Worm (Caenorhabditis elegans) whole organism, L1 larva: ENCODE data around the gene C09B7.2.

ENCODE experiments used
- C04F5.9 ChIP-seq: sonication (generic microtip); optimal IDR thresholded peaks from 2 replicates; lab custom pipeline; 2016; ENCODE audit warnings: missing genetic modification characterization, missing compliant biosample characterization
- C16A3.4 ChIP-seq: fragments of 150-350 bp; optimal IDR thresholded peaks from 2 replicates; lab custom pipeline; 2014; ENCODE audit warnings: missing biosample characterization, missing genetic modification characterization
- F16B12.6 ChIP-seq: fragments of 150-350 bp; optimal IDR thresholded peaks from 2 replicates; lab custom pipeline; 2014; ENCODE audit warnings: missing biosample characterization, missing genetic modification characterization
- Y116A8C.19 ChIP-seq: sonication (generic microtip); optimal IDR thresholded peaks from 2 replicates; lab custom pipeline; 2016; ENCODE audit warnings: missing compliant biosample characterization, missing genetic modification characterization, borderline replicate concordance
- aha-1 ChIP-seq: fragments of 150-350 bp; optimal IDR thresholded peaks from 2 replicates; lab custom pipeline; 2014; ENCODE audit warnings: missing biosample characterization, missing genetic modification characterization
- alr-1 ChIP-seq: fragments of 200-800 bp; sonication (Bioruptor generic); optimal IDR thresholded peaks from 2 replicates; lab custom pipeline; 2018; ENCODE audit warnings: borderline replicate concordance, mild to moderate bottlenecking, missing genetic modification characterization, missing compliant biosample characterization
- ama-1 ChIP-seq: fragments of 150-350 bp; optimal IDR thresholded peaks from 2 replicates; lab custom pipeline; 2014
- ceh-63 ChIP-seq: fragments of 200-800 bp; sonication (Bioruptor generic); optimal IDR thresholded peaks from 2 replicates; lab custom pipeline; 2018; ENCODE audit warnings: mild to moderate bottlenecking, missing genetic modification characterization, missing compliant biosample characterization
- ceh-8 ChIP-seq: fragments of 200-800 bp; sonication (Bioruptor generic); optimal IDR thresholded peaks from 2 replicates; lab custom pipeline; 2018; ENCODE audit warnings: mild to moderate bottlenecking, missing genetic modification characterization, moderate library complexity, missing compliant biosample characterization
- ceh-90 ChIP-seq: sonication (generic microtip); optimal IDR thresholded peaks from 2 replicates; lab custom pipeline; 2016; ENCODE audit warnings: missing genetic modification characterization, missing compliant biosample characterization
- ces-1 ChIP-seq: fragments of 150-350 bp; optimal IDR thresholded peaks from 2 replicates; lab custom pipeline; 2014; ENCODE audit warnings: missing biosample characterization, missing genetic modification reagents, missing genetic modification characterization
- efl-1 ChIP-seq, 4 experiments: fragments of 150-350 bp; optimal IDR thresholded peaks in 3 of 4; peaks in 1 of 4; 1 replicate in 1 of 4; 2 replicates in 3 of 4; lab custom pipeline; 2014; ENCODE audit warnings: missing biosample characterization in 2 of 4, missing genetic modification characterization in 2 of 4, missing genetic modification reagents in 2 of 4
- efl-3 ChIP-seq: fragments of 200-800 bp; sonication (Bioruptor generic); optimal IDR thresholded peaks from 2 replicates; lab custom pipeline; 2018; ENCODE audit warnings: mild to moderate bottlenecking, missing genetic modification characterization, missing compliant biosample characterization
- egl-13 ChIP-seq: sonication (generic microtip); optimal IDR thresholded peaks from 2 replicates; lab custom pipeline; 2016; ENCODE audit warnings: missing genotype, missing genetic modification reagents, missing genetic modification characterization, missing compliant biosample characterization
- elt-2 ChIP-seq: sonication (generic microtip); optimal IDR thresholded peaks from 2 replicates; lab custom pipeline; 2016; ENCODE audit warnings: missing genetic modification characterization, mild to moderate bottlenecking, inconsistent platforms, missing compliant biosample characterization, missing genetic modification reagents
- ets-5 ChIP-seq: fragments of 200-800 bp; sonication (Bioruptor generic); IDR thresholded peaks from 2 replicates; pipeline ENCODE4 v1.3.6; 2022; ENCODE audit warnings: missing genetic modification characterization, missing compliant biosample characterization
- fkh-10 ChIP-seq: sonication (generic microtip); optimal IDR thresholded peaks from 2 replicates; lab custom pipeline; 2017; ENCODE audit warnings: missing biosample characterization, missing genetic modification reagents, missing genetic modification characterization
- fkh-8 ChIP-seq: sonication (generic microtip); optimal IDR thresholded peaks from 2 replicates; lab custom pipeline; 2016; ENCODE audit warnings: mild to moderate bottlenecking, missing genetic modification characterization, missing compliant biosample characterization
- fos-1 ChIP-seq: fragments of 150-350 bp; optimal IDR thresholded peaks from 2 replicates; lab custom pipeline; 2014; ENCODE audit warnings: missing biosample characterization, missing genetic modification characterization
- hlh-17 ChIP-seq: fragments of 200-800 bp; sonication (Bioruptor generic); optimal IDR thresholded peaks from 2 replicates; lab custom pipeline; 2018; ENCODE audit warnings: missing genetic modification characterization, mild to moderate bottlenecking, missing compliant biosample characterization, moderate library complexity, borderline replicate concordance
- isw-1 ChIP-seq: fragments of 200-800 bp; sonication (Bioruptor generic); IDR thresholded peaks from 2 replicates; pipeline ENCODE4 v1.3.6; 2022; ENCODE audit warnings: missing genetic modification characterization, missing compliant biosample characterization
- lin-13 ChIP-seq: fragments of 150-350 bp; optimal IDR thresholded peaks from 2 replicates; lab custom pipeline; 2014; ENCODE audit warnings: missing biosample characterization, missing genetic modification reagents, missing genetic modification characterization
- lin-15B ChIP-seq: fragments of 150-350 bp; sonication (generic microtip); optimal IDR thresholded peaks from 3 replicates; lab custom pipeline; 2014; ENCODE audit warnings: missing biosample characterization, missing genetic modification characterization
- lin-35 ChIP-seq, 2 experiments: fragments of 150-350 bp; optimal IDR thresholded peaks; 2 replicates each; lab custom pipeline; 2014; ENCODE audit warnings: missing biosample characterization in 2 of 2, missing genetic modification characterization in 2 of 2, missing genetic modification reagents in 2 of 2
- mdl-1 ChIP-seq, 2 experiments: fragments of 150-350 bp; optimal IDR thresholded peaks; 2 replicates each; lab custom pipeline; 2014 to 2017; ENCODE audit warnings: missing biosample characterization in 2 of 2, missing genetic modification characterization in 2 of 2, inconsistent platforms in 1 of 2
- nhr-12 ChIP-seq: sonication (generic microtip); optimal IDR thresholded peaks from 2 replicates; lab custom pipeline; 2017; ENCODE audit warnings: missing biosample characterization, missing genetic modification characterization
- nhr-19 ChIP-seq: fragments of 200-800 bp; sonication (Bioruptor generic); conservative IDR thresholded peaks from 2 replicates; pipeline ENCODE4 v1.3.6; 2022; ENCODE audit warnings: missing genetic modification characterization, missing compliant biosample characterization
- nhr-237 ChIP-seq: fragments of 150-350 bp; optimal IDR thresholded peaks from 2 replicates; lab custom pipeline; 2014; ENCODE audit warnings: missing biosample characterization, missing genetic modification characterization
- nhr-28 ChIP-seq: fragments of 150-350 bp; optimal IDR thresholded peaks from 2 replicates; lab custom pipeline; 2014; ENCODE audit warnings: missing biosample characterization, missing genetic modification characterization
- nhr-71 ChIP-seq: sonication (generic microtip); optimal IDR thresholded peaks from 2 replicates; lab custom pipeline; 2016; ENCODE audit warnings: mild to moderate bottlenecking, missing genetic modification characterization, moderate library complexity, missing compliant biosample characterization
- nhr-76 ChIP-seq: sonication (generic microtip); optimal IDR thresholded peaks from 2 replicates; lab custom pipeline; 2017; ENCODE audit warnings: missing biosample characterization, missing genetic modification characterization
- nhr-77 ChIP-seq: fragments of 150-350 bp; optimal IDR thresholded peaks from 2 replicates; lab custom pipeline; 2014; ENCODE audit warnings: missing biosample characterization, missing genetic modification characterization
- nhr-84 ChIP-seq: sonication (generic microtip); optimal IDR thresholded peaks from 2 replicates; lab custom pipeline; 2017; ENCODE audit warnings: missing biosample characterization, missing genetic modification characterization
- nhr-85 ChIP-seq: sonication (generic microtip); peaks from one replicate; lab custom pipeline; 2016; ENCODE audit warnings: missing genetic modification characterization, inconsistent platforms, missing compliant biosample characterization
- pax-3 ChIP-seq: fragments of 200-800 bp; sonication (Bioruptor generic); optimal IDR thresholded peaks from 2 replicates; lab custom pipeline; 2018; ENCODE audit warnings: mild to moderate bottlenecking, missing genetic modification characterization, moderate library complexity, missing compliant biosample characterization
- pqm-1 ChIP-seq: sonication (generic microtip); optimal IDR thresholded peaks from 3 replicates; lab custom pipeline; 2017; ENCODE audit warnings: missing biosample characterization, missing genetic modification characterization
- rnt-1 ChIP-seq: sonication (generic microtip); optimal IDR thresholded peaks from 2 replicates; lab custom pipeline; 2016; ENCODE audit warnings: mild to moderate bottlenecking, missing genetic modification characterization, moderate library complexity, missing compliant biosample characterization
- snpc-4 ChIP-seq: fragments of 150-350 bp; optimal IDR thresholded peaks from 2 replicates; lab custom pipeline; 2014; ENCODE audit warnings: missing biosample characterization, missing genetic modification characterization
- sox-4 ChIP-seq: sonication (generic microtip); optimal IDR thresholded peaks from 2 replicates; lab custom pipeline; 2016; ENCODE audit warnings: missing genetic modification characterization, missing compliant biosample characterization
- sptf-1 ChIP-seq: fragments of 150-350 bp; optimal IDR thresholded peaks from 2 replicates; lab custom pipeline; 2014; ENCODE audit warnings: missing biosample characterization, missing genetic modification characterization
- swsn-7 ChIP-seq: sonication (generic microtip); optimal IDR thresholded peaks from 2 replicates; lab custom pipeline; 2016; ENCODE audit warnings: missing genetic modification characterization, missing compliant biosample characterization
- unc-30 ChIP-seq: sonication (generic microtip); optimal IDR thresholded peaks from 2 replicates; lab custom pipeline; 2017; ENCODE audit warnings: missing biosample characterization, missing genetic modification characterization
- unc-98 ChIP-seq: fragments of 200-800 bp; sonication (Bioruptor generic); IDR thresholded peaks from 2 replicates; pipeline ENCODE4 v1.3.6; 2022; ENCODE audit warnings: missing genetic modification characterization, missing compliant biosample characterization
- vab-15 ChIP-seq: sonication (generic microtip); optimal IDR thresholded peaks from 2 replicates; lab custom pipeline; 2017; ENCODE audit warnings: missing genotype, mild to moderate bottlenecking, missing genetic modification characterization, missing compliant biosample characterization
- xbp-1 ChIP-seq: sonication (generic microtip); optimal IDR thresholded peaks from 2 replicates; lab custom pipeline; 2016; ENCODE audit warnings: missing genetic modification characterization, missing compliant biosample characterization
- ztf-11 ChIP-seq, 2 experiments: sonication (generic microtip); optimal IDR thresholded peaks; 2 replicates each; lab custom pipeline; 2016 to 2017; ENCODE audit warnings: missing genetic modification characterization in 2 of 2, missing biosample characterization in 1 of 2, missing compliant biosample characterization in 1 of 2
- ztf-4 ChIP-seq: fragments of 150-350 bp; optimal IDR thresholded peaks from 2 replicates; lab custom pipeline; 2014; ENCODE audit warnings: missing biosample characterization, missing genetic modification characterization

Gene C09B7.2

DNA sequence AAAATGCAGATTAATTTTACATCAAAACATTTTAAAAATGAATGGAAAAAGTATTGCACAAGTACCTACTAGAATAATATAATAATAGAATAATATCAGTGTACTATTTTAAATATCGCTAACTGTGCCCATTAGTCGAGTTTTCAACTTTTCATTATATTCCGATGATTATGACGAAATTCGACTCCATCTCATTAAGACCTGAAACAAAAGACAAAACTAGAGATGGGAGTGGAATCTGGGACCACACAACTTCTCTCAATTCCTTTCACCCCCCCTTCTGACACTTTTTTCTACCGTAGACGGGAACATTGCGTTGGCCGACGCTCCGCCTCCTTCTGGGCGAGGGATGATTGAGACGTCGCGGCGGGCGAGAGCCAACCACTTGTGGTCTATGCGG, 5.3 kb downstream of the C09B7.2 start, which contains the start of gene ser-7 (continued):
- no peak for TF ChIP-seq ceh-8 (GFP tag; lab: Kevin White, UChicago)
- no peak for TF ChIP-seq nhr-28 (tag; lab: Kevin White, UChicago)
- no peak for TF ChIP-seq lin-13
- TF ChIP-seq, all 84 proteins: peak for 0

DNA sequence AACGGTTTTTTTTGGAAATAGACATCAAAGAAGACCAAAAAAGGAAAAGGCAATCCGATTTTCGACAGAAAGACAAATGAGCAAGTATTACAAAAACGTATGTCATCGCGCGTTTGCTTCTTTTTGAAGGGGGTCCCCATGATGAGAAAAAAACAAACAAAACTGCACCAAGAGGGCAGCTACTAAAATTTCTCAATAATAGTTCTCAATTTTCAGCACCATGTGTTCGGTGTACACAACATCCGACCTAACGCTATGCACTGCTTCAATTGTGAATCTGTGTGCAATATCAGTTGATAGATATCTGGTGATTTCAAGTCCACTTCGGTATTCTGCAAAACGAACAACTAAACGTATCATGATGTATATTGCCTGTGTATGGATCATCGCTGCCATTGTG, 6.6 kb downstream of the C09B7.2 start:
- TF ChIP-seq nhr-19 = no peak
- TF ChIP-seq ztf-4 (tag; lab: Kevin White, UChicago) = no peak
- TF ChIP-seq pqm-1 = no peak
- TF ChIP-seq C04F5.9 (tag; lab: Kevin White, UChicago) = no peak
- TF ChIP-seq ama-1 (lab: Kevin White, UChicago) = no peak
- TF ChIP-seq Y116A8C.19 (tag; lab: Kevin White, UChicago) = no peak
- TF ChIP-seq unc-30 (tag; lab: Kevin White, UChicago) = no peak
- no peak for TF ChIP-seq ets-5 (GFP tag; lab: Robert Waterston, UW)
- TF ChIP-seq efl-3 (GFP tag; lab: Kevin White, UChicago) = no peak
- no peak for TF ChIP-seq C16A3.4
- no peak for TF ChIP-seq ceh-90 (tag; lab: Kevin White, UChicago)
- TF ChIP-seq rnt-1 (tag; lab: Kevin White, UChicago) = no peak
- TF ChIP-seq nhr-84 (tag; lab: Kevin White, UChicago) = no peak
- TF ChIP-seq fkh-8 (tag; lab: Kevin White, UChicago) = no peak
- no peak for TF ChIP-seq nhr-28 (tag; lab: Kevin White, UChicago)
- TF ChIP-seq nhr-76 (tag; lab: Kevin White, UChicago) = no peak
- no peak for TF ChIP-seq ztf-11 (tag; optimal IDR thresholded peaks at IDR 0.05; lab: Kevin White, UChicago)

DNA sequence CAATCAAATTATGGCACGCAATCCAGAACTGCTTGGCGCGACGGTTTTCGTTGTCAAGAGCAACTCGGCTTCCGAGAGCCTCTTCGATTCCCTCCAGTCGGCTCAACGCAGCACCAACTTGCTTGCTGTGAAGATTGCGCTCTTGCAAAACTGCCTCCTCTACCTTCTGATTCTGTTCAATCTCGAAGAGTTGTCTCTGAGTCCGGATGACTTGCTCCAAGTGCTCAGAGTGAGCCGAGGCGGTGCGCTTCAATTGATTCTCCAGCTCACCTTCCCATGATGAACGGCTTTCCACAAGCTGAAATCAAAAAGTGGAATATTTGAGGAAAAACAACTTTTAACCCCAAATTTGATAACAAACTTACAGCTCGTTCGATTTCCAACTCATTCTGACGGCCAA, 16.5 kb downstream of the C09B7.2 start:
- TF ChIP-seq aha-1 (no peak), mdl-1 (tag; optimal IDR thresholded peaks at IDR 0.05; lab: Kevin White, UChicago) (no peak), efl-1 (optimal IDR thresholded peaks at IDR 0.05; lab: Kevin White, UChicago) (no peak), efl-1 (GFP tag; optimal IDR thresholded peaks at IDR 0.05 in 1 of 2; lab: Kevin White, UChicago) (peak in 1 of 2 experiments; percentile 64), alr-1 (tag; lab: Kevin White, UChicago) (no peak)

DNA sequence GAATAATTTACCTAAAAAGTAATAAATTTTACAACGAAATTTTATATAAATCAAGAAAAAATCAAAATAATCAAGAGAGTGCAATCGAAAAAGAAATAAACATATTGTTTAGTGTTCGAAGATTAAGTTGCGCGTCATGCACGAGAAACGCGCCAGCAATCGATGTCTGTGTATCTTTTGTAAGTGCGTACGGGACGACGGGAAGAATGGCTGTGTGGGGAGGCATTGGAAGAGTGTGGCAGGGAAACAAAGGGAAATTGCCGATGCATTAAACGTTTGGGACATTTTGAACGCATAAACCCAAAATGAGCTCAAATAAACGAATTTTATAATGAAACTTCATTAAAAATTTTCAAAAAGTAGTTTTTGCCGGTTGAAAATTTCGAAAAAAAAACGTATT, 19.2 kb downstream of the C09B7.2 start, which contains the start of gene immt-1:
Gene immt-1 (minus strand): TSS at position 11 of the 400 bp plus-strand sequence.
- TF ChIP-seq F16B12.6 (tag; lab: Kevin White, UChicago) (peak; percentile 52), unc-30 (tag; lab: Kevin White, UChicago) (no peak), nhr-237 (tag; lab: Kevin White, UChicago) (no peak), elt-2 (tag; lab: Kevin White, UChicago) (no peak), lin-13 (peak; percentile 76), aha-1 (no peak), lin-15B (tag; lab: Kevin White, UChicago) (peak; percentile 17), vab-15 (tag; lab: Kevin White, UChicago) (no peak), C04F5.9 (tag; lab: Kevin White, UChicago) (peak; percentile 94), nhr-12 (tag; lab: Kevin White, UChicago) (no peak), fkh-10 (no peak), ceh-63 (no peak), nhr-77 (tag; lab: Kevin White, UChicago) (peak; percentile 67), lin-35 (GFP tag; optimal IDR thresholded peaks at IDR 0.05; lab: Kevin White, UChicago) (peak; percentile 68 to 83), fkh-8 (tag; lab: Kevin White, UChicago) (peak; percentile 78), ztf-4 (tag; lab: Kevin White, UChicago) (peak; percentile 46), hlh-17 (GFP tag; lab: Kevin White, UChicago) (no peak), nhr-84 (tag; lab: Kevin White, UChicago) (no peak), ces-1 (GFP tag; lab: Kevin White, UChicago) (no peak), sptf-1 (tag; lab: Kevin White, UChicago) (no peak), egl-13 (tag; lab: Kevin White, UChicago) (peak; percentile 19), snpc-4 (tag; lab: Kevin White, UChicago) (peak; percentile 70), pqm-1 (no peak), fos-1 (tag; lab: Kevin White, UChicago) (peak; percentile 61), isw-1 (GFP tag; lab: Robert Waterston, UW) (peak; percentile 31; the same call in 1 of the 2 replicates), sox-4 (tag; lab: Kevin White, UChicago) (no peak), pax-3 (tag; lab: Kevin White, UChicago) (no peak), swsn-7 (peak; percentile 77), nhr-71 (tag; lab: Kevin White, UChicago) (peak; percentile 85), ceh-90 (tag; lab: Kevin White, UChicago) (no peak), nhr-85 (tag; lab: Kevin White, UChicago) (peak; percentile 65), nhr-76 (tag; lab: Kevin White, UChicago) (no peak), xbp-1 (tag; lab: Kevin White, UChicago) (peak; percentile 65), unc-98 (GFP tag; lab: Robert Waterston, UW) (no peak)
